Fruit fly (Drosophila melanogaster): ENCODE measurements around the gene Ipp.

Gene Ipp

DNA sequence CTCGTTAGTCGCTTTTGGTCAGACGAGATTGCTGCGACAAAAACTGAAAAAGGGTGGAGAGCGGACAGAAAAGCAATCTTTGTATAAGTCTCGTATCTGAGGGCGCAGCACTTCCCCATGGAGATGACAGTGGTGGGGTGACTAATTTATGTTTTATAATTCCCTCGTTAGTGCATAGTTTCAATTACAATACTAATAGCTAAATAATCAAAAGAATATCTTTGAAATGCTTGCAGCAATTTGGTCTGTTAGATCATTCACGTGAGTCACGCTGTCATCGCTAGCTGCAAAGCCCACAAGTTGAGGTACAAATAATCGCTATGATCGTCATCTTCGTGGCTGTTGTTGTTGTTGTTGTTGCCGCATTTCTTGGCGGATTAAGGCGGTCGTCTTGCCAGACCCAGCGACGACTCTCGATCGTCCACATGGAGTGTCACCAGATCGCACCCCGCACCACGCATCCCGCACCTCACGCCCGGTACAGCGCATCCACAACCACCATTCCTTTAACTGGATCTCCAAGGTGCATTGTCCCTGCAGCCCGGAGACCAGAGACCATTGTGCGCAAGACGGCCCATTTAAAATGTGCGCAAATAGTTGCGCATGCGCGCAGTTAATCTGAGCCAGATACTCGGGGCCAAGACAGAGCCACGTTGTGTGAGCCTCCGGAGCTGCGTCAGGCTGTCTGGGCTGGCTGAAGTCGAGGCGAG lies 36.6 kb upstream of the Ipp start (continued):
- TF ChIP-seq unc-4 (GFP tag; IDR thresholded peaks at IDR 0.05; ENCODE audit: partially characterized antibody) (peak; percentile 44; the same call in 1 of the 2 replicates), Sox100B (GFP tag; optimal IDR thresholded peaks at IDR 0.05) (peak; percentile 45), gce (GFP tag; IDR thresholded peaks at IDR 0.05) (0 out of 3 replicates have a peak, but pooled peaks have one; percentile 24), CG12236 (GFP tag; optimal IDR thresholded peaks at IDR 0.05) (no peak), CG3995 (GFP tag; optimal IDR thresholded peaks at IDR 0.05) (no peak), onecut (GFP tag; IDR thresholded peaks at IDR 0.05) (peak; percentile 47; the same call in 1 of the 2 replicates), Hr3 (GFP tag; optimal IDR thresholded peaks at IDR 0.05) (no peak), pan (optimal IDR thresholded peaks at IDR 0.05) (no peak), pan (GFP tag; optimal IDR thresholded peaks at IDR 0.05 in 1 of 2, IDR thresholded peaks at IDR 0.05 in 1 of 2) (peak in 1 of 2 experiments; percentile 26), Jarid2 (GFP tag; optimal IDR thresholded peaks at IDR 0.05) (no peak), org-1 (GFP tag; optimal IDR thresholded peaks at IDR 0.05) (no peak), CG12744 (GFP tag; optimal IDR thresholded peaks at IDR 0.05) (no peak), CG17912 (GFP tag; optimal IDR thresholded peaks at IDR 0.05) (no peak), CG12299 (tag; optimal IDR thresholded peaks at IDR 0.05) (no peak), CG11398 (GFP tag; optimal IDR thresholded peaks at IDR 0.05) (no peak), CG10321 (GFP tag; IDR thresholded peaks at IDR 0.05) (no peak), CG10543 (GFP tag; optimal IDR thresholded peaks at IDR 0.05) (no peak), dm (GFP tag; optimal IDR thresholded peaks at IDR 0.05) (no peak), CG6689 (GFP tag; IDR thresholded peaks at IDR 0.05) (peak; percentile 53; the same call in 1 of the 2 replicates), CG10654 (GFP tag; optimal IDR thresholded peaks at IDR 0.05) (no peak), nmo (GFP tag; optimal IDR thresholded peaks at IDR 0.05) (peak; percentile 20), vnd (GFP tag; IDR thresholded peaks at IDR 0.05; ENCODE audit: partially characterized antibody) (0 out of 3 replicates have a peak, but pooled peaks have one; percentile 46), prd (optimal IDR thresholded peaks at IDR 0.05) (no peak), prd (GFP tag; IDR thresholded peaks at IDR 0.05) (peak; percentile 47; the same call in 2 of the 3 replicates), CG11723 (GFP tag; optimal IDR thresholded peaks at IDR 0.05) (no peak), aop (GFP tag; IDR thresholded peaks at IDR 0.05) (no peak), CG14441 (GFP tag; IDR thresholded peaks at IDR 0.05) (0 out of 2 replicates have a peak, but pooled peaks have one; percentile 17), cwo (GFP tag; optimal IDR thresholded peaks at IDR 0.05) (no peak), CG14050 (GFP tag; IDR thresholded peaks at IDR 0.05) (no peak), H2.0 (GFP tag; IDR thresholded peaks at IDR 0.05) (0 out of 2 replicates have a peak, but pooled peaks have one; percentile 31), Gug (GFP tag; IDR thresholded peaks at IDR 0.05) (0 out of 4 replicates have a peak, but pooled peaks have one; percentile 7), E2f1 (GFP tag; IDR thresholded peaks at IDR 0.05) (peak; percentile 36; the same call in 1 of the 2 replicates), HLH4C (GFP tag; IDR thresholded peaks at IDR 0.05; ENCODE audit: partially characterized antibody) (0 out of 3 replicates have a peak, but pooled peaks have one; percentile 22), zfh1 (GFP tag; IDR thresholded peaks at IDR 0.05) (peak; percentile 90), vvl (GFP tag; IDR thresholded peaks at IDR 0.05) (peak; percentile 75), Dll (GFP tag; IDR thresholded peaks at IDR 0.05; ENCODE audit: partially characterized antibody) (peak; percentile 72; the same call in 3 of the 4 replicates), CG17361 (GFP tag; IDR thresholded peaks at IDR 0.05) (peak; percentile 36; the same call in 1 of the 3 replicates), sens-2 (GFP tag; IDR thresholded peaks at IDR 0.05) (0 out of 2 replicates have a peak, but pooled peaks have one; percentile 20), Hmx (GFP tag; optimal IDR thresholded peaks at IDR 0.05) (no peak), CG8924 (tag; optimal IDR thresholded peaks at IDR 0.05) (peak; percentile 26), HLH3B (GFP tag; IDR thresholded peaks at IDR 0.05) (peak; percentile 60), Awh (GFP tag; IDR thresholded peaks at IDR 0.05) (0 out of 2 replicates have a peak, but pooled peaks have one; percentile 39), oc (tag; optimal IDR thresholded peaks at IDR 0.05) (peak; percentile 63), Myb (GFP tag; optimal IDR thresholded peaks at IDR 0.05) (no peak), dmrt11E (tag; optimal IDR thresholded peaks at IDR 0.05) (no peak), CG4617 (GFP tag; optimal IDR thresholded peaks at IDR 0.05; ENCODE audit: borderline replicate concordance) (no peak), CG2712 (tag; optimal IDR thresholded peaks at IDR 0.05) (peak; percentile 59), NfI (GFP tag; optimal IDR thresholded peaks at IDR 0.05) (no peak), Doc2 (GFP tag; IDR thresholded peaks at IDR 0.05) (no peak), yki (optimal IDR thresholded peaks at IDR 0.05) (no peak)
